Fruit fly (Drosophila melanogaster): ENCODE results near the gene Wdr82.

dm6 chr2L:8374235-8374634 is at the start of gene Wdr82:
- TF ChIP-seq OdsH (GFP tag; optimal IDR thresholded peaks at IDR 0.05): no peak
- TF ChIP-seq CG6163 (GFP tag; IDR thresholded peaks at IDR 0.05): no peak
- TF ChIP-seq CG7368 (GFP tag; optimal IDR thresholded peaks at IDR 0.05): no peak
- TF ChIP-seq Ets21C (GFP tag; optimal IDR thresholded peaks at IDR 0.05): no peak
- TF ChIP-seq Sox102F (GFP tag; optimal IDR thresholded peaks at IDR 0.05): no peak
- no peak for TF ChIP-seq Eip93F (GFP tag; optimal IDR thresholded peaks at IDR 0.05)
- no peak for TF ChIP-seq Hr39 (GFP tag; optimal IDR thresholded peaks at IDR 0.05)

Measured in whole organism, prepupa.